Fruit fly (Drosophila melanogaster) whole organism: ENCODE data around the gene Sf3a2.

Experiments used
- CG8478 ChIP-seq: fragments of >200 bp; optimal IDR thresholded peaks from 2 replicates; lab custom pipeline; 2018; ENCODE audit warnings: inconsistent platforms
- EcR ChIP-seq, 2 experiments: fragments of >200 bp; optimal IDR thresholded peaks; 2 replicates each; lab custom pipeline; 2017; ENCODE audit warnings: missing biosample characterization in 2 of 2, missing genetic modification characterization in 2 of 2, missing genetic modification reagents in 2 of 2
- usp ChIP-seq: fragments of >200 bp; optimal IDR thresholded peaks from 2 replicates; lab custom pipeline; 2017; ENCODE audit warnings: missing biosample characterization, missing genetic modification characterization, mixed read lengths

DNA sequence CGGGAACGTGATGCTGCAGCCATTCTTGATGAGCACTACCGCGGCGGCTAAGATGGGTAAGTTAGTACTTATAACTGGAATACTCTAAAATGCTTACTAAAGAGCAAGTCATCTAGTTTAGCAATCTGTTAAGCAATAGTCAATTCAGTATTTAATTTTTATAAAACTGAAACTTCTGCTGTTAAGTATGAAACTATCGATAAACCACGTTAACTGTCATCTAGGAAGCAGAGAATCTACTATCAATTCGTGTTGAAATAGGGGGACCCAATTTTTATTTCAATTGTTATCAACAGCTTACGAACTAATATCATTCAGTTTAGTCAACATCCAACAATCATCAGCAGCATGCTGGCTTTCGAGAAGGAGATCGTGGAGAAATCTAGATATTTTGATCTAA is 5.4 kb downstream of the Sf3a2 start, which contains the start of gene CG32110:
- TF ChIP-seq usp (GFP tag; lab: Kevin White, UChicago): no peak
- TF ChIP-seq CG8478 (lab: Kevin White, UChicago): no peak
- no peak for TF ChIP-seq EcR (GFP tag; optimal IDR thresholded peaks at IDR 0.05; lab: Kevin White, UChicago)
